Worm (Caenorhabditis elegans) whole organism, midembryonic: ENCODE measurements around the gene C03G6.6.

Experiments
- flt-1 ChIP-seq: fragments of 200-800 bp; sonication (Bioruptor generic); IDR thresholded peaks from 2 replicates; pipeline ENCODE4 v1.3.6; 2022; ENCODE audit warnings: missing genetic modification characterization, missing compliant biosample characterization
- klf-2 ChIP-seq: fragments of 200-800 bp; sonication (Bioruptor generic); conservative IDR thresholded peaks from 2 replicates; pipeline ENCODE4 v1.3.6; 2022; ENCODE audit warnings: missing genetic modification reagents, missing genetic modification characterization, missing compliant biosample characterization
- med-1 ChIP-seq: sonication (generic microtip); optimal IDR thresholded peaks from 2 replicates; lab custom pipeline; 2017; ENCODE audit warnings: missing genetic modification characterization, mild to moderate bottlenecking, missing compliant biosample characterization, antibody characterized with exemption, missing genetic modification reagents; ENCODE audit not compliant: insufficient read depth
- ref-1 ChIP-seq: fragments of 200-800 bp; sonication (Bioruptor generic); conservative IDR thresholded peaks from 2 replicates; pipeline ENCODE4 v1.3.6; 2022; ENCODE audit warnings: missing genetic modification reagents, missing genetic modification characterization, missing compliant biosample characterization
- ztf-23 ChIP-seq: fragments of 200-800 bp; sonication (Bioruptor generic); IDR thresholded peaks from 2 replicates; pipeline ENCODE4 v1.3.6; 2022; ENCODE audit warnings: missing genetic modification reagents, missing genetic modification characterization, missing compliant biosample characterization
- ztf-29 ChIP-seq: fragments of 200-800 bp; sonication (Bioruptor generic); IDR thresholded peaks from 2 replicates; pipeline ENCODE4 v1.3.6; 2022; ENCODE audit warnings: missing genetic modification reagents, missing genetic modification characterization, missing compliant biosample characterization

ce11 chrV:7330868-7331267 is 26.4 kb upstream of the C03G6.6 start, which contains the start of gene F10G2.2:
- TF ChIP-seq ztf-29 (GFP tag; lab: Robert Waterston, UW) (no peak), ref-1 (no peak), med-1 (GFP tag; lab: Kevin White, UChicago) (no peak), flt-1 (no peak), ztf-23 (no peak), klf-2 (no peak)
